Worm (Caenorhabditis elegans): ENCODE data around the gene aptf-3.

aptf-3 gene

ce11 chrII:8593840-8594625 is at the start of gene aptf-3:
aptf-3 (plus strand) TSS chrII:8594190.
- no peak for TF ChIP-seq sptf-1 (tag; optimal IDR thresholded peaks at IDR 0.05)
- TF ChIP-seq ztf-11 (tag; optimal IDR thresholded peaks at IDR 0.05): no peak
- TF ChIP-seq mls-2 (tag; optimal IDR thresholded peaks at IDR 0.05): no peak
- TF ChIP-seq drap-1 (GFP tag; optimal IDR thresholded peaks at IDR 0.05): no peak
- TF ChIP-seq ceh-83 (GFP tag; optimal IDR thresholded peaks at IDR 0.05): no peak
- no peak for TF ChIP-seq nhr-2 (tag; optimal IDR thresholded peaks at IDR 0.05)
- TF ChIP-seq ham-2 (GFP tag; optimal IDR thresholded peaks at IDR 0.05): no peak
- TF ChIP-seq nhr-237 (tag; optimal IDR thresholded peaks at IDR 0.05): no peak
- TF ChIP-seq lsy-2 (tag; optimal IDR thresholded peaks at IDR 0.05): no peak
- TF ChIP-seq blmp-1 (tag; optimal IDR thresholded peaks at IDR 0.05): no peak
- no peak for TF ChIP-seq mep-1 (tag; optimal IDR thresholded peaks at IDR 0.05)
- no peak for TF ChIP-seq elt-1 (tag; optimal IDR thresholded peaks at IDR 0.05; ENCODE audit: borderline replicate concordance, insufficient read depth)
- TF ChIP-seq flh-1 (GFP tag; optimal IDR thresholded peaks at IDR 0.05): no peak
- TF ChIP-seq nhr-28 (tag; optimal IDR thresholded peaks at IDR 0.05): no peak
- no peak for TF ChIP-seq zip-8 (tag; optimal IDR thresholded peaks at IDR 0.05)
- TF ChIP-seq lin-13 (tag; optimal IDR thresholded peaks at IDR 0.05): no peak
- TF ChIP-seq tbx-8 (GFP tag; optimal IDR thresholded peaks at IDR 0.05): no peak
- TF ChIP-seq lin-32 (GFP tag; optimal IDR thresholded peaks at IDR 0.05): no peak

DNA sequence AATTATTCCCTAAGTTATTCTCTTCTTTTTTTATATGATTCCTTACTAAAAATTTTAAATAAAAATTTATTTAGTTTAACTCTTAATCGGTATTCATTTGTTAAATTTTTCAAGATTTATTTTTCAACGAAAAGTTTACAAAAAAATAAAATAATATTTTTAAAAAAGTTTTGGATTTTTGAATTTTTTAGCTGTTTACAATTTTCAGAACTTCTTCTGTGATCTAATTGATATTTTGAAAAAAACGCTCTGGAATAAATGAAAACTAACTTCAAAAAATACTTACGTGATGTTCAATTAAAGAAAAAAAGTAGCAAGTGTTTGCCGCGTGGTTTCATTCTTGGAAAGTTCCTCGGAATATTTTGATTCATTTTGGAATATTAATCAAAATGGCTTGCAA is 48.7 kb upstream of the aptf-3 start, which contains the start of gene decr-1.2:
decr-1.2 (plus strand) TSS at position 301 of the 400 bp plus-strand sequence.
- TF ChIP-seq snpc-4 (tag; optimal IDR thresholded peaks at IDR 0.05) (no peak), nhr-12 (tag; optimal IDR thresholded peaks at IDR 0.05) (no peak), hlh-1 (tag; optimal IDR thresholded peaks at IDR 0.05) (no peak), ham-2 (GFP tag; optimal IDR thresholded peaks at IDR 0.05) (no peak), zip-8 (tag; optimal IDR thresholded peaks at IDR 0.05) (no peak), drap-1 (GFP tag; optimal IDR thresholded peaks at IDR 0.05) (no peak), ztf-11 (tag; optimal IDR thresholded peaks at IDR 0.05) (no peak)

DNA sequence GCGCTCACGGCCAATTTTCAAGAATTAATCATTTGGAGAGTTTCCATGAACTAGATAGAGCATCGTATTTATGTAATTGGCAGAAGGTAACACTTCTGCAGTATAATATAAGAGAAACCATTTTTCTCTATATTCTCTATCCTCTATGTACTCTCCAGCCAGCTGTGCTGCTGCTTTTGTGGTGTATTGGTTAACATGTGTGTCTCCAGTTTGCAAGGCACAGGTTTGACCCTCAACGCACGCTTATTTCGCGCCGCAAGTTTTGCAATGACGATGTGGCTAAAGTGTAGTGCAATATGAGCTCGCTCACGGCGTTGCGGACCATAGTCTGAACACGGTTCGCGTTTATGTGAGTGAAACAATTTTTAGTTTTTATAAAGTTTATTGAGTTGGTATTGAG is 47.0 kb upstream of the aptf-3 start:
- peak; percentile 29 for TF ChIP-seq ztf-11 (tag; optimal IDR thresholded peaks at IDR 0.05)
- TF ChIP-seq unc-62 (GFP tag; optimal IDR thresholded peaks at IDR 0.05): peak; percentile 57
- TF ChIP-seq mls-2 (tag; optimal IDR thresholded peaks at IDR 0.05): peak; percentile 90
- TF ChIP-seq nhr-28 (tag; optimal IDR thresholded peaks at IDR 0.05): peak; percentile 37
- TF ChIP-seq unc-39 (tag; optimal IDR thresholded peaks at IDR 0.05): peak; percentile 91
- peak; percentile 80 for TF ChIP-seq pha-4 (tag; optimal IDR thresholded peaks at IDR 0.05)
- TF ChIP-seq nhr-12 (tag; optimal IDR thresholded peaks at IDR 0.05): no peak
- TF ChIP-seq blmp-1 (tag; optimal IDR thresholded peaks at IDR 0.05): no peak
- no peak for TF ChIP-seq mab-5 (tag; optimal IDR thresholded peaks at IDR 0.05)
- no peak for TF ChIP-seq elt-1 (tag; optimal IDR thresholded peaks at IDR 0.05; ENCODE audit: borderline replicate concordance, insufficient read depth)
- TF ChIP-seq mep-1 (tag; optimal IDR thresholded peaks at IDR 0.05): peak; percentile 27
- peak; percentile 17 for TF ChIP-seq lsy-2 (tag; optimal IDR thresholded peaks at IDR 0.05)
- no peak for TF ChIP-seq drap-1 (GFP tag; optimal IDR thresholded peaks at IDR 0.05)
- peak; percentile 81 for TF ChIP-seq sem-2 (GFP tag; optimal IDR thresholded peaks at IDR 0.05)
- TF ChIP-seq lin-32 (GFP tag; optimal IDR thresholded peaks at IDR 0.05): peak; percentile 86
- TF ChIP-seq ceh-39 (tag; optimal IDR thresholded peaks at IDR 0.05): no peak
- peak; percentile 85 for TF ChIP-seq ceh-43 (GFP tag; optimal IDR thresholded peaks at IDR 0.05)
- TF ChIP-seq ces-1 (GFP tag; optimal IDR thresholded peaks at IDR 0.05): no peak
- peak; percentile 96 for TF ChIP-seq ceh-83 (GFP tag; optimal IDR thresholded peaks at IDR 0.05)
- TF ChIP-seq tbx-8 (GFP tag; optimal IDR thresholded peaks at IDR 0.05): peak; percentile 84
- TF ChIP-seq M03D4.4 (tag; optimal IDR thresholded peaks at IDR 0.05): peak; percentile 90
- peak; percentile 74 for TF ChIP-seq hlh-1 (tag; optimal IDR thresholded peaks at IDR 0.05)
- no peak for TF ChIP-seq nhr-2 (tag; optimal IDR thresholded peaks at IDR 0.05)
- peak; percentile 94 for TF ChIP-seq cnd-1 (tag; optimal IDR thresholded peaks at IDR 0.05)
- no peak for TF ChIP-seq elt-3 (tag; optimal IDR thresholded peaks at IDR 0.05)
- peak; percentile 89 for TF ChIP-seq ham-2 (GFP tag; optimal IDR thresholded peaks at IDR 0.05)
- TF ChIP-seq sptf-1 (tag; optimal IDR thresholded peaks at IDR 0.05): no peak
- TF ChIP-seq zip-8 (tag; optimal IDR thresholded peaks at IDR 0.05): no peak
- TF ChIP-seq snpc-4 (tag; optimal IDR thresholded peaks at IDR 0.05): no peak
- peak; percentile 68 for TF ChIP-seq unc-120 (tag; optimal IDR thresholded peaks at IDR 0.05; ENCODE audit: poor library complexity, severe bottlenecking)
- TF ChIP-seq nhr-237 (tag; optimal IDR thresholded peaks at IDR 0.05): no peak
- no peak for TF ChIP-seq lin-13 (tag; optimal IDR thresholded peaks at IDR 0.05)
- no peak for TF ChIP-seq nhr-76 (tag; optimal IDR thresholded peaks at IDR 0.05)
- peak; percentile 84 for TF ChIP-seq bed-3 (GFP tag; optimal IDR thresholded peaks at IDR 0.05)
- peak; percentile 72 for TF ChIP-seq flh-1 (GFP tag; optimal IDR thresholded peaks at IDR 0.05)
